Fruit fly (Drosophila melanogaster): ENCODE results near the gene CG7567.

The CG7567 gene

dm6 chr3R:29591481-29592138, 3.7 kb upstream of the CG7567 start, which contains the start of gene alph (continued):
- TF ChIP-seq CG3065 (GFP tag; optimal IDR thresholded peaks at IDR 0.05) = no peak
- peak; percentile 51 for TF ChIP-seq Dad (GFP tag; optimal IDR thresholded peaks at IDR 0.05)
- TF ChIP-seq C15 (GFP tag; IDR thresholded peaks at IDR 0.05) = no peak; the same call in 2 of the 3 replicates
- peak; percentile 17 for TF ChIP-seq CG9876 (GFP tag; optimal IDR thresholded peaks at IDR 0.05)
- TF ChIP-seq Opbp (GFP tag; IDR thresholded peaks at IDR 0.05; ENCODE audit: partially characterized antibody) = peak; percentile 98
- TF ChIP-seq CG6272 (GFP tag; IDR thresholded peaks at IDR 0.05) = peak; percentile 60; the same call in 1 of the 2 replicates
- TF ChIP-seq Usf (GFP tag; optimal IDR thresholded peaks at IDR 0.05) = no peak
- TF ChIP-seq CG12391 (tag; optimal IDR thresholded peaks at IDR 0.05) = peak; percentile 51
- TF ChIP-seq Stat92E (GFP tag; optimal IDR thresholded peaks at IDR 0.05) = peak in 1 of 3 experiments; percentile 54
- no peak for TF ChIP-seq slou (GFP tag; optimal IDR thresholded peaks at IDR 0.05)
- peak; percentile 52 for TF ChIP-seq CG12659 (GFP tag; optimal IDR thresholded peaks at IDR 0.05)
- TF ChIP-seq danr (GFP tag; IDR thresholded peaks at IDR 0.05) = no peak
- TF ChIP-seq CG6854 (GFP tag; optimal IDR thresholded peaks at IDR 0.05) = peak; percentile 27
- TF ChIP-seq CG7963 (GFP tag; IDR thresholded peaks at IDR 0.05; ENCODE audit: partially characterized antibody) = peak; percentile 96
- TF ChIP-seq Mrtf (GFP tag; IDR thresholded peaks at IDR 0.05) = no peak
- 0 out of 3 replicates have a peak, but pooled peaks have one; percentile 28 for TF ChIP-seq Optix (GFP tag; IDR thresholded peaks at IDR 0.05)
- TF ChIP-seq Dll (GFP tag; IDR thresholded peaks at IDR 0.05; ENCODE audit: partially characterized antibody) = peak; percentile 96
- peak; percentile 58 for TF ChIP-seq CG33213 (GFP tag; optimal IDR thresholded peaks at IDR 0.05)
- TF ChIP-seq CG17359 (tag; optimal IDR thresholded peaks at IDR 0.05) = peak; percentile 42
- TF ChIP-seq lola (GFP tag; optimal IDR thresholded peaks at IDR 0.05) = no peak
- peak; percentile 37 for TF ChIP-seq tx (GFP tag; optimal IDR thresholded peaks at IDR 0.05)
- TF ChIP-seq CG31365 (tag; optimal IDR thresholded peaks at IDR 0.05) = peak; percentile 22
- TF ChIP-seq inv (GFP tag; IDR thresholded peaks at IDR 0.05; ENCODE audit: partially characterized antibody) = peak; percentile 97
- TF ChIP-seq CG12219 (GFP tag; optimal IDR thresholded peaks at IDR 0.05) = no peak
- peak; percentile 51 for TF ChIP-seq CG32532 (GFP tag; IDR thresholded peaks at IDR 0.05)
- peak in 1 of 2 experiments; percentile 46 for TF ChIP-seq chif (GFP tag; optimal IDR thresholded peaks at IDR 0.05)
- peak; percentile 98 for TF ChIP-seq bbx (GFP tag; IDR thresholded peaks at IDR 0.05; ENCODE audit: partially characterized antibody)
- TF ChIP-seq CG6254 (GFP tag; optimal IDR thresholded peaks at IDR 0.05) = peak; percentile 42
- TF ChIP-seq Rx (GFP tag; IDR thresholded peaks at IDR 0.05) = no peak
- TF ChIP-seq ERR (GFP tag; optimal IDR thresholded peaks at IDR 0.05) = peak; percentile 35
- no peak for TF ChIP-seq pho (GFP tag; optimal IDR thresholded peaks at IDR 0.05)
- no peak for TF ChIP-seq gsb-n (tag; optimal IDR thresholded peaks at IDR 0.05)
- TF ChIP-seq ato (GFP tag; IDR thresholded peaks at IDR 0.05; ENCODE audit: partially characterized antibody) = peak; percentile 98
- peak; percentile 13 for TF ChIP-seq D19A (tag; optimal IDR thresholded peaks at IDR 0.05)
- peak; percentile 85 for TF ChIP-seq HmgZ (tag; optimal IDR thresholded peaks at IDR 0.05)
- TF ChIP-seq ATbp (GFP tag; optimal IDR thresholded peaks at IDR 0.05) = peak; percentile 15
- TF ChIP-seq Xbp1 (GFP tag; optimal IDR thresholded peaks at IDR 0.05) = peak; percentile 57
- TF ChIP-seq CG3163 (GFP tag; optimal IDR thresholded peaks at IDR 0.05) = peak; percentile 25
- TF ChIP-seq Antp (GFP tag; optimal IDR thresholded peaks at IDR 0.05) = peak; percentile 28
- TF ChIP-seq tna (GFP tag; IDR thresholded peaks at IDR 0.05; ENCODE audit: partially characterized antibody) = peak; percentile 97
- TF ChIP-seq CG9932 (GFP tag; IDR thresholded peaks at IDR 0.05) = peak; percentile 82
- TF ChIP-seq stc (GFP tag; IDR thresholded peaks at IDR 0.05) = 0 out of 2 replicates have a peak, but pooled peaks have one; percentile 6
- peak; percentile 33 for TF ChIP-seq CG2678 (tag; optimal IDR thresholded peaks at IDR 0.05)
- peak; percentile 28; the same call in 1 of the 2 replicates for TF ChIP-seq Ada2b (GFP tag; IDR thresholded peaks at IDR 0.05)
- TF ChIP-seq CG11696 (GFP tag; IDR thresholded peaks at IDR 0.05) = no peak
- no peak for TF ChIP-seq exex (tag; optimal IDR thresholded peaks at IDR 0.05)
- TF ChIP-seq chn (GFP tag; optimal IDR thresholded peaks at IDR 0.05) = peak; percentile 30
- peak; percentile 51 for TF ChIP-seq Myb (GFP tag; optimal IDR thresholded peaks at IDR 0.05)
